Fruit fly (Drosophila melanogaster): ENCODE measurements around the gene Cf2.

Cf2 gene

DNA sequence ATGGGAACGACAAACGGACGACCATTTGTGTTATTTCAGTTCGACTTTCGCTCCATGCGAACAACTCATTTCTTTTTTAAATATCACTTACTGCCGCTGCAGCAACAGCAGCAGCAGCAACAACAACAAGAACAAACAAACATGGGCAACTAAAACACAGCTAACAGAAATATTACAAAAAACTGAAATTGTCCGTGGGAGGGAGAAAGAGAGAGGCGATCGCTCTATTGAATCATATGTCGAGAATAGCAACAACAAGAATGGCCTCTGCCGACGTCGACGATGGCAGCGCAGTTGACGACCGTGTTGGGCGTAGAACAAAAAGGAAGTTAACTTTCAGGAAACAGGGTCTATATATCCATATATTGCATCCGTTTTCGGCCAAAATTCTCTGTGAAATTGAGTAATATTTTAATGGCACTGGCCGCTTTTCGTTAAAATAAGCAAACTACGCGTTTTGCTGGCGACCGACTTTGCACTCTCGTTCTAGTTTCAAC lies 36.2 kb downstream of the Cf2 start:
- TF ChIP-seq noc (tag; optimal IDR thresholded peaks at IDR 0.05) = no peak

DNA sequence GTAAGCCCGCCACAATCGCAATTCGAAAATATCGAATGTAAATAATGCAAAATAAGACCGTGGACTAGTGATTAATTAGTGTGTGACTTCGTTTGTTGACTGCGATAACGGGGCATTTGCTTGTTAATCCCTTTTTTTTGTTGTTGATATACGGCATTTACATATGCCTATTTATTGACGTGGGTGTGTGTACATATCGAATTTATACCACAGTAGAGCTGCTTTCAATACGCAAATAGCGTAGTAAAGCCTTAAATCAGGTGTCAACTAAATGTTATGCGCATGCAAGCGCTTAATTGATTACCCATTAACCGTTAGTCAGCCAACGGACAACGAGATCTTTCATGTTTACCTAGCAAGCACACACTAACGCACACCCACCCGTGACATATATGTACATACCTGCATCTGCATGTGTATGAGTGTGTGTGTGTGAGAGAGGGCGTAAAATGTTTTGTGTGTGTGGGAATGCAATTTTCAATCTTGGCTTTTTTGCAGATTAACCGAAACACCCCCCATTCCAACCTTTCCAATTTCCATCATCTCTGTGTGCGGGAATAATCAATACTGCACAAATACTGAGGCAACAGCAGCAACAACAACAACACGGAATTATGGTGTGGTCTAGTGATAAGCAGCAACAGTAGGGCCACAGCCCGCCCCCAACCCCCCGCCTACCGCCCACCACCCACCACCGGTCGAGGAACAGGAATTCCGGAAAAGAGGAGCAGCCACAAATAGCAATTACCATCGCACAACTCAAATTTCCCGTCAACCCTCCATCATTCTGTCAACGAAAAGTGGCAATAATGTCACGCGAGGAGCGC lies 44.2 kb downstream of the Cf2 start:
- no peak for TF ChIP-seq noc (tag; optimal IDR thresholded peaks at IDR 0.05)

DNA sequence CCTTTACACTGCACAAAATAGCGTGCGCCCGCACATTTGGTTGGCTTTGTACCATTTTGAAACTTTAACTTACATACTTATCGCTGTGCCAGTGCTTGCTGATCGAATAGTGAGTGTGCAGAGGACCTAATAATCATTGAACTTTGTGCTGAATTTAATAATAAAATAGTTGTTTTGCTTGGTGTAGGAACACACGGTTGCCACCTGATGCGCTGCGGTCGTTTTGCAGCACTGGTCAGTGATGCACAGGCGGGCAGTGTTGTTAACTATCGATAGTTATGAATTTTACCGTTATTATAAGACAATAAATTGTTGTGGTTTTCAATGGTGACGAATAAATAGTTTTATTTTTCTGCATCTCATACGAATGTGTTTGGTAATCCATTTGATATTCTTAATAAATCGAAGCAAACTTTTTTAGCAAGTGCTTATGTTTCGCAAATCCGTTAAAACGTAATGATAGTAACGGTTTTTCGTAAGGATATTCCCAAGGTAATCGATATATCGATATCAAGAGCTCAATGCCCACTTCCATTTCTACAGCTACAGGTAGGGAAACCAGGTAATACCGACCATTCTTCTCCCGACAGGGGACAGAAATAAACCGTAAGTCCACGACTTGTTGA lies 45.0 kb downstream of the Cf2 start, which contains the start of the genes tank and CG12194:
Gene tank, minus strand, starts transcription at position 228 of the 626 bp plus-strand sequence.
Gene CG12194, plus strand, starts transcription at position 576 of the 626 bp plus-strand sequence.
- TF ChIP-seq noc (tag; optimal IDR thresholded peaks at IDR 0.05) = peak; percentile 89

DNA sequence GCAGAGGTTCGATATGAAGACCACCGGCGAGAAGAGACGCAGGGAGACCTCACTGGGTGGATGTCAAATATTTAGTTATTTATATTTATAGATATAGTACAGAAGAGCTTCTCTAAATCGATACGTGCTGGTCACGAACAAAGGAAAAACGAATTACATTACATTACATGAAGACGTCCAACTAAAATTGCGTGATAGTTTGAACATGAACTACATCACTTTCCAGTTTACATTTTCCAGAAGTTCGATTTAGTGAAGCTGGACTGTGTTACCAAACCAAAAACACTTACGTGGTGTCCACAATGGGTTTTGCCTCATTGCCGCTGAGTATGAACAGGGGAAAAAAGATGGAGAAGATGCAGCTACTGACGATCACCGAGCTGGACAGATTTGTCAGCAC lies 46.7 kb downstream of the Cf2 start:
- TF ChIP-seq noc (tag; optimal IDR thresholded peaks at IDR 0.05) = no peak

DNA sequence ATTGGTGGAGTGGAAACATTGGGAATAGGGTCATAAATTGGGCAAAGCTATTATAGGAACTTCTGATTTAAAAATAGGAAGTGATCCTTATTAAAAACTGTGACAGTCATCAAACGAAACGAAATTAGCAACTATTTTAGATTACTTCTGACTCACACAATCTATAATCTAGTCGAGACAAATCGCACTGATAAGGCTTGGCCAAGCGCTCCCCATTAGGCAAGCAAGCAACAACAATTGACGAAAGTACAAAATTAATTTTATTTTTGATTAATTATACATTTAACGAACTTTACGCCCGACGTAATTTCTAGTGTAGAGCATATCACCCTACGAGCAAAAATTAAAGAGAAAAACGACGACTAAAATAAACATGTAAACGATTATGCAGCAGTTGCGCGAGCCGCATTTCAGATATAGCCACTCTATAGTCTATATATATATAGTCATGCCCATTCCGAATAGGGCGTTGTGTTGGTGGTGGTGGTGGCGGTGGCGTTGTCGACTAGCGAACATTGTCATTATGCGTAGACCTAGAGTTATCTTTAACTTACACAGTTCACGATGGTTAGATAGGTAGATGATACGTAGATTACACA lies 47.7 kb downstream of the Cf2 start, which contains the start of gene Ir25a:
Gene Ir25a, minus strand, starts transcription at position 210 of the 599 bp plus-strand sequence.
- TF ChIP-seq noc (tag; optimal IDR thresholded peaks at IDR 0.05) = peak; percentile 9

DNA sequence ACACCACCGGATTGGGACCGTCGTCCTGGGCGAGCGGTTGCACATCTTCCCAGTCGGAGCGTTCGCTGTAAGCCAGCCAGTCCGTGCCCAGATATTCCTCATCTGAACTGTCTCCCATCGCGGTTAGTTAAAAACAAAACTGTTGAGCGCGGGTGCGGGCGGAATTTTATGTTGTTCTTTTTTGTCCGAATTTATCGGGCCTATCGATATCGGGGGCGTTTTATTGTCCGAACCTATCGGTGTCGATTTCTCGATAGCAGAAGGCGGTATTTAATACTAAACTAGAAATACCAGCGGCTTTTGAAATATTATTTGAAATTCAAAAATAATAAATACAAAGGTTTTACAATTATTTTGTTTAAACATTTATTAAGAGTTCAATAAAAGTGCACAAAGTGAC lies 52.4 kb downstream of the Cf2 start, which contains the start of gene Fnta:
Gene Fnta, minus strand, starts transcription at position 204 of the 400 bp plus-strand sequence.
- no peak for TF ChIP-seq noc (tag; optimal IDR thresholded peaks at IDR 0.05)

DNA sequence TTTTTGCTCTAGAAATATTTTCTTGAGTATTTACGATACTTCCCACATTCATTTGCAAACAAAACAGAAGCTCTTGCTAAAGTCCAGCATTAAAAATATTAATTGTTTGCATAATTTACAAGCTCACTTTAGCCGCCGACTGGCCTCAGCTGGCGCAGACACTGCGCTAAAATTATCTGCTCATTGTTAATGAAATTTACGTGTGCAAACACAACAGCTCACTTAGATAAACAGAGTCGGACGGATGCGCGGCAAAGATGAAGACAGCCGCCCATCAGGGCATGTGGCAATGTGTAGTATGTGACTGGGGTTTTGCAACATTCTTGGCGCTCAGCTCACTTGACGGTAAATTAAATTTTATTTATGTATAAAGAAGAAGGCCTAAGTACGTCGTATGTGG lies 53.9 kb downstream of the Cf2 start:
- TF ChIP-seq noc (tag; optimal IDR thresholded peaks at IDR 0.05) = peak; percentile 69
